Fruit fly (Drosophila melanogaster): ENCODE measurements around the gene CG11920.

DNA sequence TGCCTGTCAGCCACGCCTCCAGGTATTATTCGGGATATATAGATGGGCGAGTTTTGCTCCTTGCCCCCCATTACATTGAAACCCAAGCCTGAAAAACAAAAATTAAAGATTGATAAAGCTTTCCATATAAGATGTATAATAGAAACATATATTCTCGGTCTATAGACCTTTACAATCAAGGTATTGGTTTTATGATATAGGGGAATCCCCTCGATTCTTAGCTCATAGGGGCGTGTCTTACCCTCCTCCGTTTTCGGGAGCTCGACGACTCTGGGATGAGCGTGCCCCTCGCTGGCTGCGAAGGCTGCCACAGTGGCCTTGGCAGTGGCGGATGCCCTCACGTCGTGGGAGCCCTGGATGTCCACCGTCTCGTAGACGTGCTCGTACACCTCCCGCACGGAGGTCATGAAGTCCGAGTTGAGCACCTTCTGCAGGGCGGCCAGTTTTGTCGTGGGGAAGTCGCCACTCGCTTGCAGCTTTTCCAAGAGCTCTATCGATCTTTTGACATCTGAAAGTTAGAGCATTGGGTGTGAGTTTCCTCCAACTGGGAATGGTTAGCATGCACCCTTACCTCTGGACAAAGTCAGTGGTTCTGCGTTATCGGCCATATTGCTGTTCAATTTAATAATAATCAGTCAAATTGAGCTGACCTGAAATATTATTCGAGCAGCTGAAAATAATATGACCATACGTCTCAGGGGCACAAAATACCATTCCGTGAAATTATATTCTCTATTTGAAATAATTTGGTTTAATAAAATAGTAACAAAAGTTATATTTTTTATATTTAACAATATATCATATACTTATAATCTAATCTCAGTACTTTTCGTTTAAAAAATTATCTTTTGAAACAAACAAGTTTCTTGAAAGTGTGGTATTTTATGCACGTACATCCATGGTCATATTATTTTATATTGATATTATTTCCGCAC is 9.5 kb upstream of the CG11920 start, which contains the start of the genes veli and PQBP1:
- TF ChIP-seq pan (optimal IDR thresholded peaks at IDR 0.05) (no peak), EcR (GFP tag; optimal IDR thresholded peaks at IDR 0.05) (no peak), psq (optimal IDR thresholded peaks at IDR 0.05) (no peak), usp (GFP tag; optimal IDR thresholded peaks at IDR 0.05) (no peak), CG8478 (optimal IDR thresholded peaks at IDR 0.05) (no peak)

Data from whole organism.